Fruit fly (Drosophila melanogaster): ENCODE measurements around the gene Osi22.

The Osi22 gene

dm6 chr3R:13260114-13260673, 30.2 kb upstream of the Osi22 start, which contains the start of gene CG11686 (continued):
- TF ChIP-seq Drgx (GFP tag; IDR thresholded peaks at IDR 0.05), result 0 out of 2 replicates have a peak, but pooled peaks have one; percentile 20
- TF ChIP-seq CG4854 (GFP tag; optimal IDR thresholded peaks at IDR 0.05), result no peak
- TF ChIP-seq CG43689 (GFP tag; IDR thresholded peaks at IDR 0.05), result no peak
- TF ChIP-seq pho (GFP tag; optimal IDR thresholded peaks at IDR 0.05), result peak; percentile 2
- TF ChIP-seq sim (GFP tag; IDR thresholded peaks at IDR 0.05), result no peak
- no peak for TF ChIP-seq CG11398 (GFP tag; optimal IDR thresholded peaks at IDR 0.05)
- TF ChIP-seq CG8089 (GFP tag; optimal IDR thresholded peaks at IDR 0.05), result no peak
- no peak for TF ChIP-seq Nf-YC (tag; optimal IDR thresholded peaks at IDR 0.05)
- peak in 1 of 2 experiments; percentile 45 for TF ChIP-seq bsh (GFP tag; optimal IDR thresholded peaks at IDR 0.05)
- no peak for TF ChIP-seq YL-1 (GFP tag; optimal IDR thresholded peaks at IDR 0.05)
- TF ChIP-seq gce (GFP tag; IDR thresholded peaks at IDR 0.05), result no peak
- TF ChIP-seq HLHmδ (GFP tag; optimal IDR thresholded peaks at IDR 0.05), result peak; percentile 33
- TF ChIP-seq gsb (GFP tag; IDR thresholded peaks at IDR 0.05), result no peak
- no peak for TF ChIP-seq lmd (GFP tag; IDR thresholded peaks at IDR 0.05)
- peak; percentile 48 for TF ChIP-seq oc (tag; optimal IDR thresholded peaks at IDR 0.05)
- TF ChIP-seq CG12391 (tag; optimal IDR thresholded peaks at IDR 0.05), result peak; percentile 21
- no peak for TF ChIP-seq CG8290 (GFP tag; optimal IDR thresholded peaks at IDR 0.05)
- TF ChIP-seq CG8290 (tag; optimal IDR thresholded peaks at IDR 0.05), result peak in 1 of 2 experiments; percentile 66
- no peak for TF ChIP-seq CG13624 (GFP tag; optimal IDR thresholded peaks at IDR 0.05)
- no peak for TF ChIP-seq CG10267 (tag; optimal IDR thresholded peaks at IDR 0.05)
- TF ChIP-seq eyg (GFP tag; optimal IDR thresholded peaks at IDR 0.05), result no peak
- no peak for TF ChIP-seq bcd (GFP tag; optimal IDR thresholded peaks at IDR 0.05)
- TF ChIP-seq vvl (GFP tag; IDR thresholded peaks at IDR 0.05), result 0 out of 2 replicates have a peak, but pooled peaks have one; percentile 41
- TF ChIP-seq tna (GFP tag; IDR thresholded peaks at IDR 0.05; ENCODE audit: partially characterized antibody), result no peak
- no peak for TF ChIP-seq dan (GFP tag; IDR thresholded peaks at IDR 0.05)
- no peak for TF ChIP-seq Doc2 (GFP tag; IDR thresholded peaks at IDR 0.05)
- no peak for TF ChIP-seq tap (tag; optimal IDR thresholded peaks at IDR 0.05)
- TF ChIP-seq Med (GFP tag), result peak; percentile 89
- TF ChIP-seq CG17361 (GFP tag; IDR thresholded peaks at IDR 0.05), result no peak
- no peak for TF ChIP-seq CTCF (GFP tag; optimal IDR thresholded peaks at IDR 0.05)
- TF ChIP-seq twi (tag; optimal IDR thresholded peaks at IDR 0.05), result no peak
- no peak for TF ChIP-seq danr (GFP tag; IDR thresholded peaks at IDR 0.05)
- peak; percentile 5 for TF ChIP-seq Xbp1 (GFP tag; optimal IDR thresholded peaks at IDR 0.05)
- peak; percentile 17 for TF ChIP-seq caup (GFP tag; optimal IDR thresholded peaks at IDR 0.05; ENCODE audit: severe bottlenecking)
- no peak for TF ChIP-seq chif (GFP tag; optimal IDR thresholded peaks at IDR 0.05)
- TF ChIP-seq grn (GFP tag; optimal IDR thresholded peaks at IDR 0.05), result no peak
- TF ChIP-seq CG6854 (GFP tag; optimal IDR thresholded peaks at IDR 0.05), result no peak
- TF ChIP-seq Hand (GFP tag; optimal IDR thresholded peaks at IDR 0.05), result no peak
- TF ChIP-seq CG9609 (GFP tag; optimal IDR thresholded peaks at IDR 0.05), result no peak
- TF ChIP-seq ems (GFP tag; optimal IDR thresholded peaks at IDR 0.05), result no peak
- TF ChIP-seq CG3726 (GFP tag; IDR thresholded peaks at IDR 0.05), result no peak
- peak; percentile 52 for TF ChIP-seq sd (tag; optimal IDR thresholded peaks at IDR 0.05)
- peak; percentile 28 for TF ChIP-seq ftz-f1 (GFP tag; optimal IDR thresholded peaks at IDR 0.05)
- TF ChIP-seq Six4 (GFP tag; optimal IDR thresholded peaks at IDR 0.05), result no peak
- TF ChIP-seq Jarid2 (GFP tag; optimal IDR thresholded peaks at IDR 0.05), result peak; percentile 70
- peak; percentile 48 for TF ChIP-seq CG2120 (GFP tag; optimal IDR thresholded peaks at IDR 0.05)
- TF ChIP-seq Xrp1 (GFP tag; IDR thresholded peaks at IDR 0.05), result no peak
- TF ChIP-seq her (GFP tag; optimal IDR thresholded peaks at IDR 0.05), result no peak
- peak; percentile 88 for TF ChIP-seq kah (GFP tag; optimal IDR thresholded peaks at IDR 0.05)
- TF ChIP-seq Hr3 (GFP tag; optimal IDR thresholded peaks at IDR 0.05), result no peak
- no peak for TF ChIP-seq D19B (GFP tag; optimal IDR thresholded peaks at IDR 0.05)
- TF ChIP-seq CG9215 (GFP tag; IDR thresholded peaks at IDR 0.05), result no peak
- no peak for TF ChIP-seq wdn (GFP tag; IDR thresholded peaks at IDR 0.05)

All from whole organism, embryonic.